Fruit fly (Drosophila melanogaster) whole organism, pupa: ENCODE measurements around the gene UQCR-C2.
A peak's percentile ranks its signal among the peaks of the same experiment; 100 is the strongest.

Experiments used
- CG13204 ChIP-seq: fragments of 200-800 bp; sonication (Bioruptor generic); optimal IDR thresholded peaks from 2 replicates; lab custom pipeline; 2018; ENCODE audit warnings: missing biosample characterization, mild to moderate bottlenecking, missing genetic modification characterization, moderate library complexity
- CG17806 ChIP-seq: fragments of 200-800 bp; sonication (Bioruptor generic); optimal IDR thresholded peaks from 2 replicates; lab custom pipeline; 2018; ENCODE audit warnings: missing biosample characterization, mild to moderate bottlenecking, missing genetic modification characterization, moderate library complexity
- CG34367 ChIP-seq: fragments of 200-800 bp; sonication (Bioruptor generic); optimal IDR thresholded peaks from 2 replicates; lab custom pipeline; 2018; ENCODE audit warnings: missing biosample characterization, mild to moderate bottlenecking, missing genetic modification characterization
- CG4496 ChIP-seq: fragments of 200-800 bp; sonication (Bioruptor generic); IDR thresholded peaks from 3 replicates; pipeline ENCODE4 v1.3.6; 2022; ENCODE audit warnings: missing biosample characterization, missing genetic modification characterization
- CG8159 ChIP-seq: fragments of 200-800 bp; sonication (Bioruptor generic); optimal IDR thresholded peaks from 3 replicates; lab custom pipeline; 2018; ENCODE audit warnings: missing biosample characterization, mild to moderate bottlenecking, missing genetic modification characterization, moderate library complexity
- CG9948 ChIP-seq: fragments of 200-800 bp; sonication (Bioruptor generic); optimal IDR thresholded peaks from 2 replicates; lab custom pipeline; 2018; ENCODE audit warnings: missing biosample characterization, mild to moderate bottlenecking, missing genetic modification characterization, moderate library complexity
- Ets98B ChIP-seq: fragments of 200-800 bp; sonication (Bioruptor generic); IDR thresholded peaks from 2 replicates; pipeline ENCODE4 v1.3.6; 2022; ENCODE audit warnings: missing biosample characterization, missing genetic modification characterization
- fd96Ca ChIP-seq: fragments of 200-800 bp; sonication (Bioruptor generic); IDR thresholded peaks from 3 replicates; pipeline ENCODE4 v1.3.6; 2022; ENCODE audit warnings: missing biosample characterization, missing genetic modification characterization
- gl ChIP-seq: fragments of 200-800 bp; sonication (Bioruptor generic); optimal IDR thresholded peaks from 2 replicates; lab custom pipeline; 2018; ENCODE audit warnings: missing biosample characterization, mild to moderate bottlenecking, missing genetic modification characterization
- rn ChIP-seq: fragments of 200-800 bp; sonication (Bioruptor generic); IDR thresholded peaks from 2 replicates; pipeline ENCODE4 v1.3.6; 2022; ENCODE audit warnings: missing biosample characterization, missing genetic modification characterization

- TF ChIP-seq CG9948 (no peak), CG8159 (tag; lab: Kevin White, UChicago) (no peak), gl (no peak), CG13204 (no peak), CG4496 (GFP tag; lab: Robert Waterston, UW) (no peak), CG17806 (no peak), CG34367 (tag; lab: Kevin White, UChicago) (no peak), fd96Ca (GFP tag; lab: Robert Waterston, UW) (peak; percentile 21; the same call in 1 of the 3 replicates), rn (GFP tag; lab: Robert Waterston, UW) (no peak), Ets98B (no peak)
Measured at dm6 chr3L:16612972-16613371, 29.0 kb downstream of the UQCR-C2 start.
